Worm (Caenorhabditis elegans) whole organism, mixed stage, embryonic: ENCODE results near the gene C32H11.3.

ENCODE experiments used
- M03D4.4 ChIP-seq: sonication (generic microtip); optimal IDR thresholded peaks from 2 replicates; lab custom pipeline; 2017; ENCODE audit warnings: mild to moderate bottlenecking, missing genetic modification characterization, missing compliant biosample characterization
- ceh-39 ChIP-seq: fragments of 150-350 bp; optimal IDR thresholded peaks from 2 replicates; lab custom pipeline; 2014; ENCODE audit warnings: missing biosample characterization, missing genetic modification characterization
- ces-1 ChIP-seq: fragments of 150-350 bp; optimal IDR thresholded peaks from 2 replicates; lab custom pipeline; 2014; ENCODE audit warnings: missing biosample characterization, missing genetic modification reagents, missing genetic modification characterization
- elt-1 ChIP-seq: sonication (generic microtip); optimal IDR thresholded peaks from 2 replicates; lab custom pipeline; 2017; ENCODE audit warnings: missing genetic modification characterization, mild to moderate bottlenecking, missing compliant biosample characterization, antibody characterized with exemption, moderate library complexity, borderline replicate concordance; ENCODE audit not compliant: insufficient read depth
- elt-3 ChIP-seq: fragments of 150-350 bp; optimal IDR thresholded peaks from 2 replicates; lab custom pipeline; 2014; ENCODE audit warnings: missing biosample characterization, missing genetic modification characterization
- lsy-2 ChIP-seq: fragments of 150-350 bp; optimal IDR thresholded peaks from 2 replicates; lab custom pipeline; 2014; ENCODE audit warnings: missing biosample characterization, missing genetic modification characterization
- nhr-28 ChIP-seq: fragments of 150-350 bp; optimal IDR thresholded peaks from 2 replicates; lab custom pipeline; 2014; ENCODE audit warnings: missing biosample characterization, missing genetic modification characterization
- nhr-76 ChIP-seq: sonication (generic microtip); optimal IDR thresholded peaks from 2 replicates; lab custom pipeline; 2017; ENCODE audit warnings: missing biosample characterization, missing genetic modification characterization
- sem-2 ChIP-seq: fragments of 200-800 bp; sonication (Bioruptor generic); optimal IDR thresholded peaks from 2 replicates; lab custom pipeline; 2018; ENCODE audit warnings: mild to moderate bottlenecking, missing genetic modification characterization, missing compliant biosample characterization
- sptf-1 ChIP-seq: sonication (generic microtip); optimal IDR thresholded peaks from 2 replicates; lab custom pipeline; 2017; ENCODE audit warnings: mild to moderate bottlenecking, missing genetic modification characterization, moderate library complexity, missing compliant biosample characterization
- unc-120 ChIP-seq: sonication (generic microtip); optimal IDR thresholded peaks from 2 replicates; lab custom pipeline; 2017; ENCODE audit warnings: missing genetic modification characterization, missing compliant biosample characterization; ENCODE audit not compliant: poor library complexity, severe bottlenecking
- unc-62 ChIP-seq: fragments of 150-350 bp; optimal IDR thresholded peaks from 2 replicates; lab custom pipeline; 2014; ENCODE audit warnings: missing biosample characterization, missing genetic modification reagents, missing genetic modification characterization
- ztf-11 ChIP-seq: fragments of 150-350 bp; optimal IDR thresholded peaks from 2 replicates; lab custom pipeline; 2014; ENCODE audit warnings: missing biosample characterization, missing genetic modification characterization

DNA sequence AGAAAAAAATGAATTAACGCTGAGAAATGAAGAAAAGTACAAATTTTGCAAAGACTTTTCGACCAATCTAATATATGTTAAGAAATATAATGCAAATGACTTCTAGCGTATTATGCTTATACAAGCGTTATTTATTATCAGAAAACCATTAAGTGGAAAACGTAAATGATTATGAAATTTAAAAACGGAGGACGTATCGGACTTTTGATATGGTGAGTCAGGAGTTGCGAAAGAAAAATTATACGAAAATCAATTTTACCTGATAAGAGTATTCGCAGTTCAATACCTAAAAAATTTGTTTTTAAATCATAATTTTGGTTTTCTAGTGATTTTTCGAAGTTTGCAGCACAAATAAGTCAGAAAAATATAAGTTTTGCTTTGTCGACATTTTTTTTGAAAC, 41.8 kb upstream of the C32H11.3 start:
- TF ChIP-seq ztf-11 (tag; lab: Kevin White, UChicago) (no peak), ceh-39 (tag; lab: Kevin White, UChicago) (no peak), lsy-2 (no peak), elt-3 (no peak), unc-62 (no peak), nhr-76 (tag; lab: Kevin White, UChicago) (no peak), elt-1 (tag; lab: Kevin White, UChicago) (no peak), ces-1 (no peak), sem-2 (no peak), sptf-1 (tag; lab: Kevin White, UChicago) (no peak), M03D4.4 (tag; lab: Kevin White, UChicago) (no peak), unc-120 (tag; lab: Kevin White, UChicago) (no peak), nhr-28 (tag; lab: Kevin White, UChicago) (no peak)
